Fruit fly (Drosophila melanogaster) whole organism, embryonic: ENCODE results near the gene meigo.

ENCODE experiments used
- Atf6 ChIP-seq: fragments of 200-800 bp; sonication (Bioruptor generic); IDR thresholded peaks from 2 replicates; pipeline ENCODE4 v1.3.6; 2022; ENCODE audit warnings: missing biosample characterization, missing genetic modification characterization
- BtbVII ChIP-seq: fragments of 200-800 bp; sonication (Bioruptor generic); optimal IDR thresholded peaks from 3 replicates; lab custom pipeline; 2017; ENCODE audit warnings: missing biosample characterization, mild to moderate bottlenecking, missing genetic modification characterization
- CG10274 ChIP-seq: fragments of 200-800 bp; sonication (Bioruptor generic); optimal IDR thresholded peaks from 3 replicates; lab custom pipeline; 2017; ENCODE audit warnings: missing biosample characterization, mild to moderate bottlenecking, missing genetic modification characterization
- CG11723 ChIP-seq: fragments of 200-800 bp; sonication (Bioruptor generic); optimal IDR thresholded peaks from 2 replicates; lab custom pipeline; 2017; ENCODE audit warnings: missing biosample characterization, mild to moderate bottlenecking, missing genetic modification characterization
- CG12659 ChIP-seq: fragments of 200-800 bp; sonication (Bioruptor generic); optimal IDR thresholded peaks from 3 replicates; lab custom pipeline; 2017; ENCODE audit warnings: mild to moderate bottlenecking, missing biosample characterization, missing genetic modification reagents, missing genetic modification characterization
- CG14860 ChIP-seq: fragments of 200-800 bp; sonication (Bioruptor generic); IDR thresholded peaks from 3 replicates; pipeline ENCODE4 v1.3.6; 2022; ENCODE audit warnings: missing biosample characterization, missing genetic modification characterization; ENCODE audit not compliant: partially characterized antibody
- CG15479 ChIP-seq: fragments of 200-800 bp; sonication (Bioruptor generic); optimal IDR thresholded peaks from 3 replicates; lab custom pipeline; 2019; ENCODE audit warnings: missing biosample characterization, mild to moderate bottlenecking, missing genetic modification characterization, moderate library complexity
- CG15696 ChIP-seq: fragments of 200-800 bp; sonication (Bioruptor generic); optimal IDR thresholded peaks from 2 replicates; lab custom pipeline; 2019; ENCODE audit warnings: missing biosample characterization, mild to moderate bottlenecking, missing genetic modification characterization, moderate library complexity
- CG16815 ChIP-seq: fragments of 200-800 bp; sonication (Bioruptor generic); optimal IDR thresholded peaks from 3 replicates; lab custom pipeline; 2017; ENCODE audit warnings: missing biosample characterization, mild to moderate bottlenecking, missing genetic modification characterization
- CG18764 ChIP-seq: fragments of 200-800 bp; sonication (Bioruptor generic); optimal IDR thresholded peaks from 3 replicates; lab custom pipeline; 2016; ENCODE audit warnings: missing biosample characterization, missing genetic modification characterization
- CG2120 ChIP-seq: fragments of 200-800 bp; sonication (Bioruptor generic); optimal IDR thresholded peaks from 3 replicates; lab custom pipeline; 2016; ENCODE audit warnings: missing biosample characterization, missing genetic modification characterization
- CG2712 ChIP-seq: fragments of 200-800 bp; optimal IDR thresholded peaks from 3 replicates; lab custom pipeline; 2019; ENCODE audit warnings: missing biosample characterization, mild to moderate bottlenecking, missing genetic modification characterization, moderate library complexity
- CG30431 ChIP-seq: fragments of 200-800 bp; sonication (Bioruptor generic); optimal IDR thresholded peaks from 2 replicates; lab custom pipeline; 2017; ENCODE audit warnings: missing biosample characterization, missing genetic modification characterization
- CG32772 ChIP-seq: fragments of 200-800 bp; sonication (Bioruptor generic); IDR thresholded peaks from 2 replicates; pipeline ENCODE4 v1.3.6; 2022; ENCODE audit warnings: missing biosample characterization, missing genetic modification characterization
- CG34224 ChIP-seq: fragments of 200-800 bp; sonication (Bioruptor generic); IDR thresholded peaks from 3 replicates; pipeline ENCODE4 v1.3.6; 2022; ENCODE audit warnings: missing biosample characterization, missing genetic modification characterization; ENCODE audit not compliant: partially characterized antibody
- CG34376 ChIP-seq: fragments of 200-800 bp; sonication (Bioruptor generic); optimal IDR thresholded peaks from 2 replicates; lab custom pipeline; 2018; ENCODE audit warnings: missing biosample characterization, mild to moderate bottlenecking, missing genetic modification characterization
- CG3995 ChIP-seq: fragments of 200-800 bp; sonication (Bioruptor generic); optimal IDR thresholded peaks from 3 replicates; lab custom pipeline; 2016; ENCODE audit warnings: missing biosample characterization, missing genetic modification characterization
- CG6765 ChIP-seq: fragments of 200-800 bp; sonication (Bioruptor generic); optimal IDR thresholded peaks from 3 replicates; lab custom pipeline; 2017; ENCODE audit warnings: missing biosample characterization, mild to moderate bottlenecking, missing genetic modification characterization
- CG7372 ChIP-seq: fragments of 200-800 bp; sonication (Bioruptor generic); IDR thresholded peaks from 2 replicates; pipeline ENCODE4 v1.3.6; 2022; ENCODE audit warnings: missing biosample characterization, missing genetic modification characterization
- CG7786 ChIP-seq: fragments of 200-800 bp; sonication (Bioruptor generic); optimal IDR thresholded peaks from 2 replicates; lab custom pipeline; 2016; ENCODE audit warnings: missing biosample characterization, missing genetic modification characterization
- CG7963 ChIP-seq: fragments of 200-800 bp; sonication (Bioruptor generic); IDR thresholded peaks from 3 replicates; pipeline ENCODE4 v1.3.6; 2022; ENCODE audit warnings: missing biosample characterization, missing genetic modification characterization; ENCODE audit not compliant: partially characterized antibody
- CHES-1-like ChIP-seq: fragments of 200-800 bp; sonication (Bioruptor generic); optimal IDR thresholded peaks from 2 replicates; lab custom pipeline; 2016; ENCODE audit warnings: missing biosample characterization, missing genetic modification characterization
- D19A ChIP-seq: fragments of 200-800 bp; optimal IDR thresholded peaks from 3 replicates; lab custom pipeline; 2019; ENCODE audit warnings: missing biosample characterization, mild to moderate bottlenecking, missing genetic modification characterization, moderate library complexity
- Dbx ChIP-seq: fragments of 200-800 bp; sonication (Bioruptor generic); IDR thresholded peaks from 3 replicates; pipeline ENCODE4 v1.3.6; 2022; ENCODE audit warnings: missing biosample characterization, missing genetic modification characterization
- Elba2 ChIP-seq: fragments of 200-800 bp; sonication (Bioruptor generic); optimal IDR thresholded peaks from 3 replicates; lab custom pipeline; 2016; ENCODE audit warnings: missing biosample characterization, missing genetic modification characterization
- Fer3 ChIP-seq: fragments of 200-800 bp; sonication (Bioruptor generic); optimal IDR thresholded peaks from 2 replicates; lab custom pipeline; 2018; ENCODE audit warnings: missing biosample characterization, mild to moderate bottlenecking, missing genetic modification characterization, moderate library complexity
- Lhr ChIP-seq: fragments of 200-800 bp; sonication (Bioruptor generic); optimal IDR thresholded peaks from 3 replicates; lab custom pipeline; 2017; ENCODE audit warnings: mild to moderate bottlenecking, missing biosample characterization, missing genetic modification reagents, missing genetic modification characterization
- MTF-1 ChIP-seq: fragments of 200-800 bp; sonication (Bioruptor generic); optimal IDR thresholded peaks from 2 replicates; lab custom pipeline; 2018; ENCODE audit warnings: missing biosample characterization, mild to moderate bottlenecking, missing genetic modification characterization, borderline replicate concordance
- Ssrp ChIP-seq: fragments of 200-800 bp; sonication (Bioruptor generic); optimal IDR thresholded peaks from 2 replicates; lab custom pipeline; 2018; ENCODE audit warnings: missing biosample characterization, mild to moderate bottlenecking, missing genetic modification characterization, moderate library complexity
- ab ChIP-seq: fragments of 200-800 bp; sonication (Bioruptor generic); optimal IDR thresholded peaks from 2 replicates; lab custom pipeline; 2016; ENCODE audit warnings: missing biosample characterization, missing genetic modification characterization
- bsh ChIP-seq, 2 experiments: fragments of 200-800 bp; sonication (Bioruptor generic); optimal IDR thresholded peaks; 2 replicates each; lab custom pipeline; 2017 to 2018; ENCODE audit warnings: mild to moderate bottlenecking in 2 of 2, missing biosample characterization in 2 of 2, missing genetic modification characterization in 2 of 2, moderate library complexity in 1 of 2
- cato ChIP-seq: fragments of 200-800 bp; sonication (Bioruptor generic); optimal IDR thresholded peaks from 2 replicates; lab custom pipeline; 2016; ENCODE audit warnings: missing biosample characterization, missing genetic modification characterization, borderline replicate concordance
- dm ChIP-seq: fragments of 200-800 bp; sonication (Bioruptor generic); optimal IDR thresholded peaks from 3 replicates; lab custom pipeline; 2016; ENCODE audit warnings: missing biosample characterization, missing genetic modification characterization
- gt ChIP-seq: fragments of 200-800 bp; sonication (Bioruptor generic); IDR thresholded peaks from 2 replicates; pipeline ENCODE4 v1.3.6; 2022; ENCODE audit warnings: missing biosample characterization, missing genetic modification characterization
- hkb ChIP-seq, 2 experiments: fragments of 200-800 bp in 1 of 2; fragments of >200 bp in 1 of 2; sonication (Bioruptor generic) in 1 of 2; IDR thresholded peaks in 1 of 2; optimal IDR thresholded peaks in 1 of 2; 2 replicates each; pipeline versions ENCODE4 v1.3.6 to Lab custom; 2017 to 2022; ENCODE audit warnings: missing biosample characterization in 1 of 2, missing genetic modification characterization in 1 of 2
- hth ChIP-seq: fragments of >200 bp; optimal IDR thresholded peaks from 2 replicates; lab custom pipeline; 2017; ENCODE audit warnings: inconsistent platforms
- inv ChIP-seq: fragments of 200-800 bp; sonication (Bioruptor generic); IDR thresholded peaks from 2 replicates; pipeline ENCODE4 v1.3.6; 2022; ENCODE audit warnings: missing biosample characterization, missing genetic modification characterization; ENCODE audit not compliant: partially characterized antibody
- jing ChIP-seq: fragments of 200-800 bp; sonication (Bioruptor generic); optimal IDR thresholded peaks from 2 replicates; lab custom pipeline; 2018; ENCODE audit warnings: missing biosample characterization, mild to moderate bottlenecking, missing genetic modification characterization
- kay ChIP-seq: fragments of 200-800 bp; sonication (Bioruptor generic); optimal IDR thresholded peaks from 2 replicates; lab custom pipeline; 2016; ENCODE audit warnings: missing biosample characterization, missing genetic modification characterization
- knrl ChIP-seq: fragments of 200-800 bp; sonication (Bioruptor generic); IDR thresholded peaks from 3 replicates; pipeline ENCODE4 v1.3.6; 2022; ENCODE audit warnings: missing biosample characterization, missing genetic modification characterization; ENCODE audit not compliant: partially characterized antibody
- maf-S ChIP-seq: fragments of 200-800 bp; sonication (Bioruptor generic); optimal IDR thresholded peaks from 2 replicates; lab custom pipeline; 2016; ENCODE audit warnings: missing biosample characterization, missing genetic modification characterization
- mam ChIP-seq: fragments of 200-800 bp; sonication (Bioruptor generic); optimal IDR thresholded peaks from 3 replicates; lab custom pipeline; 2016; ENCODE audit warnings: missing biosample characterization, missing genetic modification characterization
- nerfin-2 ChIP-seq: fragments of 200-800 bp; sonication (Bioruptor generic); IDR thresholded peaks from 2 replicates; pipeline ENCODE4 v1.3.6; 2022; ENCODE audit warnings: missing biosample characterization, missing genetic modification characterization; ENCODE audit not compliant: partially characterized antibody
- oc ChIP-seq: fragments of 200-800 bp; sonication (Bioruptor generic); optimal IDR thresholded peaks from 2 replicates; lab custom pipeline; 2018; ENCODE audit warnings: missing biosample characterization, mild to moderate bottlenecking, missing genetic modification characterization, moderate library complexity
- sima ChIP-seq: fragments of 200-800 bp; sonication (Bioruptor generic); optimal IDR thresholded peaks from 2 replicates; lab custom pipeline; 2016; ENCODE audit warnings: missing biosample characterization, missing genetic modification characterization
- stwl ChIP-seq: fragments of 200-800 bp; sonication (Bioruptor generic); optimal IDR thresholded peaks from 3 replicates; lab custom pipeline; 2018; ENCODE audit warnings: missing biosample characterization, mild to moderate bottlenecking, missing genetic modification characterization, moderate library complexity
- toy ChIP-seq: fragments of 200-800 bp; sonication (Bioruptor generic); IDR thresholded peaks from 2 replicates; pipeline ENCODE4 v1.3.6; 2022; ENCODE audit warnings: missing biosample characterization, missing genetic modification characterization
- unpg ChIP-seq: fragments of 200-800 bp; sonication (Bioruptor generic); optimal IDR thresholded peaks from 3 replicates; lab custom pipeline; 2018; ENCODE audit warnings: missing biosample characterization, mild to moderate bottlenecking, missing genetic modification characterization, moderate library complexity

meigo gene

DNA sequence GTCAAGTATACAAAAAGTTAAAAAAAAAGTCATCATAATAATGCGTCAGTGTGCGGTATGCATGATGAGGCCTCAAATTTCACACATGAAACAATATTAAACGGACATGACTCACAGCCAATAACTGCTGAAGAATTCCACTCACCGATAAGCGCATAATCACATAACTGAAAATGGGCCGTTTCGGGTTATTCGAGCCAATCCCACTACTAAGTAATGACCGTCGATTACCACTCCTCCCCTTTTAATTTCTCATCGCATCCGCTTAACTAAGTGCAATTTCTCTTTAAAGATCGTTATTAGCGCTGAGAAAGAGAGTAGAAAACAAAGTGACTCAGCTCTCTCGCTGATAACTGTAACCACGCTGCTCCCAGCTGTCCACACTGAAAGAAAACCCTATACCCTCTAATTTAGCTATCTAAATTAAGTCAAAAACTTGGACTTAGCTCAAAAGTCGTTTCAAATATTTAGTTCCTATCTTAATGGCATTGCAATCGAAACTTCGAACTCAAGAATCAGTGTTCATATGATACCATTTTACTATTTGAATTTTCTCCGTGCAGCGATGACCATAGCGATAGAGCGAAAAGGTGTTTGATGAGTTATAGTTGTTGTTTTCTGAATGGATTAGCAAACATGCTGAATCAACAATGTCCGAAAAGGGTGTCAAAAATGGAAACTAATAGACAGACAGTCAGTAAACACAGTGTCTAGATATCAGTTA is 25.2 kb upstream of the meigo start (continued):
- peak; percentile 94 for TF ChIP-seq CHES-1-like (GFP tag; lab: Kevin White, UChicago)
- TF ChIP-seq unpg (GFP tag; lab: Kevin White, UChicago) = peak; percentile 92
- TF ChIP-seq CG11723 (GFP tag; lab: Kevin White, UChicago) = peak; percentile 81
- TF ChIP-seq MTF-1 = peak; percentile 89
- peak; percentile 87 for TF ChIP-seq mam
- peak; percentile 61 for TF ChIP-seq ab (GFP tag; lab: Kevin White, UChicago)
- TF ChIP-seq maf-S (GFP tag; lab: Kevin White, UChicago) = peak; percentile 85
- TF ChIP-seq nerfin-2 = no peak
- no peak for TF ChIP-seq CG15479 (GFP tag; lab: Kevin White, UChicago)
- no peak for TF ChIP-seq hkb (optimal IDR thresholded peaks at IDR 0.05; lab: Kevin White, UChicago)
- TF ChIP-seq hkb (GFP tag; IDR thresholded peaks at IDR 0.05; lab: Robert Waterston, UW) = peak; percentile 94
- TF ChIP-seq Lhr (GFP tag; lab: Kevin White, UChicago) = peak; percentile 67
- peak; percentile 91 for TF ChIP-seq CG7786 (GFP tag; lab: Kevin White, UChicago)
- TF ChIP-seq Dbx (GFP tag; lab: Robert Waterston, UW) = peak; percentile 66
- TF ChIP-seq CG14860 = no peak
- peak; percentile 15 for TF ChIP-seq stwl (tag; lab: Kevin White, UChicago)
- TF ChIP-seq CG3995 (GFP tag; lab: Kevin White, UChicago) = peak; percentile 39
- no peak for TF ChIP-seq CG34376 (GFP tag; lab: Kevin White, UChicago)
- peak; percentile 44; the same call in 1 of the 2 replicates for TF ChIP-seq gt (GFP tag; lab: Robert Waterston, UW)
- TF ChIP-seq kay (GFP tag; lab: Kevin White, UChicago) = peak; percentile 82
- TF ChIP-seq dm (GFP tag; lab: Kevin White, UChicago) = peak; percentile 81
- TF ChIP-seq D19A (tag; lab: Kevin White, UChicago) = peak; percentile 86
- TF ChIP-seq CG32772 = peak; percentile 82
- peak; percentile 73 for TF ChIP-seq CG18764 (GFP tag; lab: Kevin White, UChicago)
- TF ChIP-seq CG16815 = peak; percentile 45
- TF ChIP-seq CG7963 = no peak
- TF ChIP-seq jing (GFP tag; lab: Kevin White, UChicago) = peak; percentile 81
- peak; percentile 24 to 91 for TF ChIP-seq bsh (GFP tag; optimal IDR thresholded peaks at IDR 0.05; lab: Kevin White, UChicago)
- TF ChIP-seq oc (tag; lab: Kevin White, UChicago) = peak; percentile 91
- peak; percentile 73 for TF ChIP-seq cato (GFP tag; lab: Kevin White, UChicago)
- TF ChIP-seq Atf6 = peak; percentile 89
- TF ChIP-seq inv (GFP tag; lab: Robert Waterston, UW) = no peak
- peak; percentile 69; the same call in 1 of the 2 replicates for TF ChIP-seq CG7372 (GFP tag; lab: Robert Waterston, UW)
- no peak for TF ChIP-seq CG34224 (GFP tag; lab: Robert Waterston, UW)
- peak; percentile 74 for TF ChIP-seq CG10274 (GFP tag; lab: Kevin White, UChicago)
- TF ChIP-seq BtbVII (GFP tag; lab: Kevin White, UChicago) = peak; percentile 86
- TF ChIP-seq toy = peak; percentile 68
- TF ChIP-seq hth (lab: Kevin White, UChicago) = no peak
- peak; percentile 42 for TF ChIP-seq CG6765 (GFP tag; lab: Kevin White, UChicago)
- peak; percentile 93 for TF ChIP-seq CG2120 (GFP tag; lab: Kevin White, UChicago)
- peak; percentile 86 for TF ChIP-seq CG12659 (GFP tag; lab: Kevin White, UChicago)
- peak; percentile 80 for TF ChIP-seq Ssrp (tag; lab: Kevin White, UChicago)
- peak; percentile 82 for TF ChIP-seq sima (GFP tag; lab: Kevin White, UChicago)
- TF ChIP-seq CG2712 = peak; percentile 93
- peak; percentile 78 for TF ChIP-seq CG30431 (GFP tag; lab: Kevin White, UChicago)
- no peak for TF ChIP-seq knrl (GFP tag; lab: Robert Waterston, UW)
- TF ChIP-seq CG15696 (tag; lab: Kevin White, UChicago) = peak; percentile 82
- peak; percentile 14 for TF ChIP-seq Elba2 (GFP tag; lab: Kevin White, UChicago)
- peak; percentile 90 for TF ChIP-seq Fer3 (tag; lab: Kevin White, UChicago)
